Worm (Caenorhabditis elegans) whole organism, L3 larva: ENCODE results near the gene T28B11.1.

Experiments used
- ama-1 ChIP-seq: fragments of 150-350 bp; optimal IDR thresholded peaks from 2 replicates; lab custom pipeline; 2018
- egl-27 ChIP-seq: sonication (generic microtip); optimal IDR thresholded peaks from 4 replicates; lab custom pipeline; 2017; ENCODE audit warnings: missing biosample characterization, missing genetic modification reagents, missing genetic modification characterization
- elt-2 ChIP-seq: sonication (generic microtip); optimal IDR thresholded peaks from 2 replicates; lab custom pipeline; 2016; ENCODE audit warnings: missing genetic modification reagents, mild to moderate bottlenecking, missing genetic modification characterization, missing compliant biosample characterization
- jun-1 ChIP-seq: fragments of 150-350 bp; optimal IDR thresholded peaks from 2 replicates; lab custom pipeline; 2014; ENCODE audit warnings: missing biosample characterization, missing genetic modification reagents, missing genetic modification characterization
- nfya-1 ChIP-seq: sonication (generic microtip); optimal IDR thresholded peaks from 2 replicates; lab custom pipeline; 2017; ENCODE audit warnings: missing genetic modification characterization, mild to moderate bottlenecking, missing compliant biosample characterization, antibody characterized with exemption, moderate library complexity; ENCODE audit not compliant: insufficient read depth
- nhr-12 ChIP-seq: fragments of 150-350 bp; optimal IDR thresholded peaks from 2 replicates; lab custom pipeline; 2014; ENCODE audit warnings: missing biosample characterization, missing genetic modification characterization
- nhr-23 ChIP-seq: fragments of 150-350 bp; optimal IDR thresholded peaks from 2 replicates; lab custom pipeline; 2014; ENCODE audit warnings: missing biosample characterization, missing genetic modification reagents, missing genetic modification characterization
- nhr-237 ChIP-seq: fragments of 150-350 bp; optimal IDR thresholded peaks from 2 replicates; lab custom pipeline; 2014; ENCODE audit warnings: missing biosample characterization, missing genetic modification characterization
- nhr-28 ChIP-seq: fragments of 150-350 bp; optimal IDR thresholded peaks from 2 replicates; lab custom pipeline; 2014; ENCODE audit warnings: missing biosample characterization, missing genetic modification characterization
- nhr-77 ChIP-seq: fragments of 150-350 bp; optimal IDR thresholded peaks from 2 replicates; lab custom pipeline; 2014; ENCODE audit warnings: missing biosample characterization, missing genetic modification characterization
- sea-2 ChIP-seq: fragments of 150-350 bp; sonication (generic microtip); optimal IDR thresholded peaks from 4 replicates; lab custom pipeline; 2014; ENCODE audit warnings: missing biosample characterization, missing genetic modification reagents, missing genetic modification characterization
- snpc-4 ChIP-seq: fragments of 150-350 bp; optimal IDR thresholded peaks from 2 replicates; lab custom pipeline; 2014; ENCODE audit warnings: missing biosample characterization, missing genetic modification characterization
- tbx-2 ChIP-seq: sonication (generic microtip); optimal IDR thresholded peaks from 2 replicates; lab custom pipeline; 2016; ENCODE audit warnings: mild to moderate bottlenecking, missing genetic modification characterization, missing compliant biosample characterization
- unc-62 ChIP-seq: fragments of 150-350 bp; sonication (generic microtip); optimal IDR thresholded peaks from 4 replicates; lab custom pipeline; 2014; ENCODE audit warnings: missing biosample characterization, missing genetic modification reagents, missing genetic modification characterization

DNA sequence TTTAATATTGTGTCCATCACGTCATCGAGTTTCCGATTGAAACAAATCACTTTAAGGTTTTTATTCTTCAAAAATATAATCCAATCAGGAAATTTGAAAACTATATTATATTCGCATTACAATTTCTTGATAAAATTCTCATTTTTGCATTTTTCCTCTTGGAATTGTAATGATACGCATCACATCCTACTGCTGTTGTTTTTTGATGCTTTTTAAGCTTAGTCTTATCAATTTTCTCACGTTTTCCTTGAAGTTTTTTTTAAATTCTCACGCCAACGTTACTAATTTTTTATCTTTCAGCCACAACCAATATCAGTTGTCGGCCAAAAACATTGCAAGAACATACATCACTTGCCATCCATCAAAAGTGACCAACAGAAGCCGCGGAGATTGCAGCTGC, 50.1 kb downstream of the T28B11.1 start, which contains the start of gene gsp-1:
- TF ChIP-seq elt-2, result no peak
- no peak for TF ChIP-seq unc-62 (GFP tag; lab: Kevin White, UChicago)
- no peak for TF ChIP-seq sea-2 (GFP tag; lab: Kevin White, UChicago)
- TF ChIP-seq ama-1 (lab: Kevin White, UChicago), result no peak
- no peak for TF ChIP-seq snpc-4 (tag; lab: Kevin White, UChicago)
- TF ChIP-seq nhr-23 (tag; lab: Kevin White, UChicago), result no peak
- TF ChIP-seq nhr-12 (tag; lab: Kevin White, UChicago), result no peak
- TF ChIP-seq egl-27 (tag; lab: Kevin White, UChicago), result no peak
- no peak for TF ChIP-seq tbx-2 (tag; lab: Kevin White, UChicago)
- no peak for TF ChIP-seq nhr-77 (tag; lab: Kevin White, UChicago)
- TF ChIP-seq jun-1 (tag; lab: Kevin White, UChicago), result no peak
- TF ChIP-seq nhr-28 (tag; lab: Kevin White, UChicago), result no peak
- no peak for TF ChIP-seq nfya-1 (tag; lab: Kevin White, UChicago)
- TF ChIP-seq nhr-237 (tag; lab: Kevin White, UChicago), result no peak
